Fruit fly (Drosophila melanogaster) whole organism, wandering third instar larva: ENCODE results near the gene Osi5.

Source experiments
- Abd-B ChIP-seq: fragments of >200 bp; optimal IDR thresholded peaks from 2 replicates; lab custom pipeline; 2017; ENCODE audit warnings: missing biosample characterization, missing genetic modification characterization
- Dfd ChIP-seq: fragments of >200 bp; optimal IDR thresholded peaks from 2 replicates; lab custom pipeline; 2017; ENCODE audit warnings: missing biosample characterization, missing genetic modification characterization
- Myc ChIP-seq: fragments of >200 bp; optimal IDR thresholded peaks from 2 replicates; lab custom pipeline; 2017

DNA sequence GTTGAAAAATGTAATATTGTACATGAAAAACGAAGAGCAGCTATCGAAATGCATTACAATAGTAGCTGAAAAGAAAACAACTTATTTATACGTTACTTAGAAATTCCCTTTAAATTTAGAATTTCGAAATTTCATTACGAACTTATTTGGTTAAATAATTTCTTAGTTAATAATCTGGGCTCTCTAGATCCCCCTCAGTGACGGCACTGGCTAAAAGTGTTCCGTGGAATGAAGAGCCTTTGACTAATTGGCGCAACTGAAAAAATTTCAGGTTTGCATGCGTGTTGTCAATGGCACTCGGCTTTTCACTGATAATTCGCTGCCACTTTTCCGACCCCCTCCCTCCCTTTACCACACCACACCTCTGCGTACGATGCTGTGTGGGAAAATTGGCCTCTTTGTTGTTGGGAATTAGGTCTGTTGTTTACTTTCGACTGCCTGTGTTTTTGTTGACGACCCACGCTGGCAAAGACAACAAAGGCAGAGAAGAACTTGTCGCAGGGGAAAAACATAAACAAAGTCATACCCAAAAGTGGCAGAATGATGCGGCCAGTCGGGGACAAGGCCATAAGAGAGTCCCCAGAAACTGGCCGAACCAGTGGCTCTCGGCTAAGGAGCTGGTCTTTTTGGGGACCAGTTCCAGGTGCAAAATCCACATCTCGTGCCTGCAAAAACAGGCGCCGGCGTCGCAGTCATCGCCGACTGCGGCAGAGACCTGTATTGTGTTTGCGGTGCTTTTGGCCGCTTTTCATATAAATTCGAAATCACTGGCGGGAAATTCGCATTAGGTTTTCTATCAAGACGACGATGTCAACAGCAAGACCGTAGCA lies 12.0 kb upstream of the Osi5 start, which contains the start of gene Osi3:
- TF ChIP-seq Abd-B (GFP tag; lab: Kevin White, UChicago): no peak
- no peak for TF ChIP-seq Dfd (GFP tag; lab: Kevin White, UChicago)
- no peak for TF ChIP-seq Myc
